Worm (Caenorhabditis elegans): ENCODE results near the gene F35C11.7.

Gene F35C11.7

DNA sequence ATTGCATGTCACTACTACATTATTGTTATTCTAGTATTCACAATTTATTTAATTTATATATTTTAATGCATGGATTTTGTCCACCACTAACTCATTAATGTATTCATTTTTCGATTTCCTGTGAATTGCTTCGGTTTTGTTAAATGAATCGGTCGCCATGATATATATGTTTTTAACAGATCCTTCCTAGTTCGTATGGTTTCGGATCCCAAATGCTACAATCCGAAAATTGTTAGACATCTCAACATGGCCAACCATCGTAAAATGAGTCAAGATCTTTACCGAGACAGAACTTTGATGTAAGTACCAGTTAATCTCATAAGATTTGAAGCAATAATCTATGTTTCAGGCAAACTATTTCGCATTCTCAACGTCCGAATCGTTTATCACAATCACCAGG is 16.9 kb downstream of the F35C11.7 start (continued):
- TF ChIP-seq F23B12.7 (tag; optimal IDR thresholded peaks at IDR 0.05; ENCODE audit: insufficient read depth): no peak

DNA sequence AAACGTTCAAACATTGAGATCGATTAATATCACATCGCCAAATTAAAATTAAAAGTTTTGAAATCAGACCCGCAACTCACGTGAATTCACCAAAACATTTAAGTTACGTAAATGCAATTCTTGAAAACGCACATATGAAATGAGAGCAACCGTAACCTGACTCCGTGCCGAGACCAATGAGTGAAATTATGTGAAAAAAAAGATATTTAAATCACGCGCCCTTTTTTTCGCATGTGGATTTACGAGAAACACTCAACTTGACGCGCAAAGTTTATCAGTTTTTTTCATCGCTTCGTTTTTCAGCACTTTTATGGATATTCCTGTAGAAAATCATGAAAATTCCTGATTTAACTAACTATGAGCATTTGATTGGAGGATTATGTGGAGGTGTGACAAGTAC is 19.9 kb downstream of the F35C11.7 start, which contains the start of the genes gei-14 and slc-25A32:
gei-14 (minus strand) TSS at position 175 of the 400 bp plus-strand sequence.
slc-25A32 (plus strand) TSS at position 242 of the 400 bp plus-strand sequence.
- TF ChIP-seq egrh-3 (GFP tag; IDR thresholded peaks at IDR 0.05): no peak
- no peak for TF ChIP-seq atf-7 (tag; optimal IDR thresholded peaks at IDR 0.05)
- no peak for TF ChIP-seq aptf-3 (GFP tag; IDR thresholded peaks at IDR 0.05)
- 0 out of 2 replicates have a peak, but pooled peaks have one; percentile 16 for TF ChIP-seq Y53G8AR.9 (GFP tag; conservative IDR thresholded peaks at IDR 0.05)
- no peak for TF ChIP-seq egl-44 (GFP tag; IDR thresholded peaks at IDR 0.05)
- no peak for TF ChIP-seq ztf-22 (GFP tag; optimal IDR thresholded peaks at IDR 0.05)
- TF ChIP-seq sea-2 (GFP tag; IDR thresholded peaks at IDR 0.05): no peak
- peak; percentile 90 for TF ChIP-seq F49E8.2 (tag; optimal IDR thresholded peaks at IDR 0.05; ENCODE audit: insufficient read depth)
- peak; percentile 50 to 75 (median 65) for TF ChIP-seq lin-35 (GFP tag; optimal IDR thresholded peaks at IDR 0.05)
- TF ChIP-seq F52B5.7 (tag; optimal IDR thresholded peaks at IDR 0.05): no peak
- TF ChIP-seq lsy-27 (tag; optimal IDR thresholded peaks at IDR 0.05; ENCODE audit: borderline replicate concordance, insufficient read depth): no peak
- TF ChIP-seq ZK185.1 (tag; optimal IDR thresholded peaks at IDR 0.05; ENCODE audit: poor library complexity, severe bottlenecking): no peak
- TF ChIP-seq aptf-2 (GFP tag; conservative IDR thresholded peaks at IDR 0.05): no peak
- no peak for TF ChIP-seq attf-5 (GFP tag; optimal IDR thresholded peaks at IDR 0.05)
- TF ChIP-seq B0035.1 (tag; optimal IDR thresholded peaks at IDR 0.05): no peak
- no peak for TF ChIP-seq F10E7.11 (tag; optimal IDR thresholded peaks at IDR 0.05)
- TF ChIP-seq madf-6 (GFP tag; IDR thresholded peaks at IDR 0.05): peak; percentile 95
- no peak for TF ChIP-seq unc-130 (GFP tag; optimal IDR thresholded peaks at IDR 0.05)
- TF ChIP-seq rec-8 (tag; optimal IDR thresholded peaks at IDR 0.05): no peak
- TF ChIP-seq T07F8.4 (tag; optimal IDR thresholded peaks at IDR 0.05): no peak
- TF ChIP-seq D2030.7 (GFP tag; IDR thresholded peaks at IDR 0.05): peak; percentile 58
- peak; percentile 73; the same call in 1 of the 2 replicates for TF ChIP-seq madf-3 (GFP tag; IDR thresholded peaks at IDR 0.05)
- TF ChIP-seq mel-28 (tag; optimal IDR thresholded peaks at IDR 0.05; ENCODE audit: borderline replicate concordance): no peak
- TF ChIP-seq let-526 (GFP tag; IDR thresholded peaks at IDR 0.05): no peak
- TF ChIP-seq cebp-1 (GFP tag; IDR thresholded peaks at IDR 0.05): no peak
- TF ChIP-seq cebp-1 (tag; optimal IDR thresholded peaks at IDR 0.05): peak; percentile 30
- TF ChIP-seq ceh-58 (GFP tag; IDR thresholded peaks at IDR 0.05): no peak
- no peak for TF ChIP-seq C06A6.2 (GFP tag; conservative IDR thresholded peaks at IDR 0.05)
- TF ChIP-seq lsl-1 (GFP tag; optimal IDR thresholded peaks at IDR 0.05): peak; percentile 94
- TF ChIP-seq ccch-3 (GFP tag; optimal IDR thresholded peaks at IDR 0.05): no peak
- no peak for TF ChIP-seq lir-1 (GFP tag; conservative IDR thresholded peaks at IDR 0.05)
- TF ChIP-seq rpc-1 (optimal IDR thresholded peaks at IDR 0.05): no peak
- no peak for TF ChIP-seq rpc-1 (tag; optimal IDR thresholded peaks at IDR 0.05)
- peak; percentile 73 for TF ChIP-seq dox-1 (GFP tag; IDR thresholded peaks at IDR 0.05)
- TF ChIP-seq K12H6.12 (tag; optimal IDR thresholded peaks at IDR 0.05): no peak
- TF ChIP-seq egl-18 (GFP tag; IDR thresholded peaks at IDR 0.05): no peak
- no peak for TF ChIP-seq rcor-1 (GFP tag; IDR thresholded peaks at IDR 0.05)
- TF ChIP-seq snpc-1.1 (tag; optimal IDR thresholded peaks at IDR 0.05; ENCODE audit: insufficient read depth): peak; percentile 0
- no peak for TF ChIP-seq Y95B8A.8 (GFP tag; IDR thresholded peaks at IDR 0.05)
- TF ChIP-seq tlf-1 (GFP tag; optimal IDR thresholded peaks at IDR 0.05): peak; percentile 50
- 0 out of 2 replicates have a peak, but pooled peaks have one; percentile 31 for TF ChIP-seq ceh-100 (GFP tag; IDR thresholded peaks at IDR 0.05)
- TF ChIP-seq ama-1 (optimal IDR thresholded peaks at IDR 0.05): no peak
- no peak for TF ChIP-seq ama-1 (GFP tag; optimal IDR thresholded peaks at IDR 0.05)
- TF ChIP-seq Y53F4B.3 (GFP tag; IDR thresholded peaks at IDR 0.05): no peak
- TF ChIP-seq F37B4.10 (GFP tag; IDR thresholded peaks at IDR 0.05): no peak
- no peak for TF ChIP-seq hlh-26 (GFP tag; conservative IDR thresholded peaks at IDR 0.05)
